Worm (Caenorhabditis elegans): Measurements from ENCODE around the gene F59H6.15.

- TF ChIP-seq flt-1 (GFP tag; IDR thresholded peaks at IDR 0.05) (no peak), med-1 (GFP tag; optimal IDR thresholded peaks at IDR 0.05; ENCODE audit: insufficient read depth) (no peak), ztf-23 (GFP tag; IDR thresholded peaks at IDR 0.05) (no peak), T22C8.4 (GFP tag; IDR thresholded peaks at IDR 0.05) (no peak), ref-1 (GFP tag; conservative IDR thresholded peaks at IDR 0.05) (no peak), ztf-29 (GFP tag; IDR thresholded peaks at IDR 0.05) (no peak), tab-1 (GFP tag; IDR thresholded peaks at IDR 0.05) (no peak), cog-1 (tag; optimal IDR thresholded peaks at IDR 0.05) (no peak), klf-2 (GFP tag; conservative IDR thresholded peaks at IDR 0.05) (no peak)
Measured at ce11 chrII:2033286-2033685, 20.5 kb downstream of the F59H6.15 start, which contains the start of gene F59H6.14.

All from whole organism, midembryonic.